Fruit fly (Drosophila melanogaster): ENCODE results near the gene CG7017.
A peak's percentile ranks its signal among the peaks of the same experiment; 100 is the strongest.

The CG7017 gene

DNA sequence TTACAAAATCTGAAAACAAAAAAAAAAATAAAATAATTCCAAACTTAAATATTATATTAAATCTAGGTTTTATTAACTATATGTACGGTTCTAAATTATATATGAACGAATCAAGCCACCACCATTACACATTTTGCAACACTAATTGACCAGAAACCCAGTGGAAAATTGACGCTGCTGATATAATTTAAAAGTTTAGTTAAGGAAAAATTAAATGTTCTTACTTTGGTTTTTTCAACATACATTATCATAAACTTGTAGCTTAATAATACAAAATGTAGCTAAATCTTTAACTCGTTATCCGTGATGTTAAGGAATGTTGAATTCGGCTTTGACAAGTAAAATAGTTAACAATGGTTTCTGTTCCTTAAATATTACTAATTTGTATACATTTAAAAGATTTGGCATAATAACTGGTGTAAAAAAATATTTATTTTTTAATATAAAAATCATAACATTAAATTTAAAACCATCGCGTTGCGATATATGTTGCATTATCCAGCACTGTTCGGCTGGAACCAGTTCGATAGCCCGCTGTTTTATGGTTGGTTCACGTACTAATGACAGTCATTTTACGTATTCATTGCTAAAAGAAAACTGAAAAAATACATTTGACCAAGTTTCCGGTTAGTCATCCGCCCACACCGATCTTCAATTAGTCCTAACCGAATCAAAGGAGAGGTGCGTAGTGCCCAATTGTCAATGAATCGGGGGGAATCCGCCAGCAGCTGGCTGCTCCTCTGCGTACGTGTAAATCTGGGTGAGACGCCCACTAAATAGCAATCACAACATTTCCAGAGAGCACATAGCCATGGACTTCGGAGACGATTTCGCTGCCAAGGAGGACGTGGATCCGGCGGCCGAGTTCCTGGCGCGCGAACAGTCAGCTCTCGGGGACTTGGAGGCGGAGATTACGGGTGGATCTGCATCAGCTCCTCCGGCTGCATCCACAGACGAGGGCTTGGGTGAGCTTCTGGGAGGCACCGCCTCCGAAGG lies 30.4 kb upstream of the CG7017 start (continued):
- TF ChIP-seq zf30C (GFP tag; optimal IDR thresholded peaks at IDR 0.05) (no peak), CG10366 (GFP tag; IDR thresholded peaks at IDR 0.05) (peak; percentile 27), HLH4C (GFP tag; IDR thresholded peaks at IDR 0.05; ENCODE audit: partially characterized antibody) (peak; percentile 59; the same call in 1 of the 3 replicates), ftz-f1 (GFP tag; optimal IDR thresholded peaks at IDR 0.05) (no peak), CG17829 (tag; optimal IDR thresholded peaks at IDR 0.05) (peak; percentile 34), CG4360 (GFP tag; IDR thresholded peaks at IDR 0.05) (no peak), vnd (GFP tag; IDR thresholded peaks at IDR 0.05; ENCODE audit: partially characterized antibody) (peak; percentile 54; the same call in 2 of the 3 replicates), HLH54F (GFP tag; optimal IDR thresholded peaks at IDR 0.05) (no peak), CG4730 (GFP tag; IDR thresholded peaks at IDR 0.05) (peak; percentile 48; the same call in 1 of the 2 replicates), CG18619 (GFP tag; optimal IDR thresholded peaks at IDR 0.05) (peak; percentile 53), CG33557 (GFP tag; optimal IDR thresholded peaks at IDR 0.05) (peak; percentile 39), Doc3 (GFP tag; IDR thresholded peaks at IDR 0.05; ENCODE audit: partially characterized antibody) (peak; percentile 52), ewg (GFP tag; optimal IDR thresholded peaks at IDR 0.05) (peak; percentile 25), Abd-B (GFP tag; optimal IDR thresholded peaks at IDR 0.05) (peak; percentile 48), HmgD (GFP tag; optimal IDR thresholded peaks at IDR 0.05) (no peak), insv (GFP tag; optimal IDR thresholded peaks at IDR 0.05) (peak in 1 of 2 experiments; percentile 23), Chrac-16 (GFP tag; optimal IDR thresholded peaks at IDR 0.05) (peak; percentile 53), Mad (GFP tag; optimal IDR thresholded peaks at IDR 0.05) (no peak), CG4282 (GFP tag; optimal IDR thresholded peaks at IDR 0.05) (no peak), trh (GFP tag; optimal IDR thresholded peaks at IDR 0.05) (peak; percentile 3), CG10654 (GFP tag; optimal IDR thresholded peaks at IDR 0.05) (peak; percentile 8), CG3847 (GFP tag; IDR thresholded peaks at IDR 0.05) (peak; percentile 66), CG9932 (GFP tag; IDR thresholded peaks at IDR 0.05) (peak; percentile 85), CG9437 (GFP tag; optimal IDR thresholded peaks at IDR 0.05) (peak; percentile 97), caup (GFP tag; optimal IDR thresholded peaks at IDR 0.05; ENCODE audit: severe bottlenecking) (peak; percentile 61), h (optimal IDR thresholded peaks at IDR 0.05) (no peak), CG9609 (GFP tag; optimal IDR thresholded peaks at IDR 0.05) (no peak), lbe (GFP tag; optimal IDR thresholded peaks at IDR 0.05) (peak; percentile 37), Mes4 (GFP tag; optimal IDR thresholded peaks at IDR 0.05) (no peak), lov (optimal IDR thresholded peaks at IDR 0.05) (no peak), lov (GFP tag; IDR thresholded peaks at IDR 0.05) (0 out of 3 replicates have a peak, but pooled peaks have one; percentile 42), chinmo (GFP tag; IDR thresholded peaks at IDR 0.05; ENCODE audit: partially characterized antibody) (no peak), CG14667 (GFP tag; IDR thresholded peaks at IDR 0.05) (peak; percentile 62), wor (GFP tag; IDR thresholded peaks at IDR 0.05) (peak; percentile 34; the same call in 1 of the 2 replicates), sima (GFP tag; optimal IDR thresholded peaks at IDR 0.05) (no peak), Dbx (GFP tag; IDR thresholded peaks at IDR 0.05) (peak; percentile 24; the same call in 2 of the 3 replicates), CG7357 (GFP tag; IDR thresholded peaks at IDR 0.05) (no peak; the same call in 2 of the 3 replicates), CG34422 (GFP tag; IDR thresholded peaks at IDR 0.05) (peak; percentile 80), CG17361 (GFP tag; IDR thresholded peaks at IDR 0.05) (peak; percentile 80), CG11695 (GFP tag; IDR thresholded peaks at IDR 0.05) (peak; percentile 49; the same call in 2 of the 3 replicates), hbn (GFP tag; IDR thresholded peaks at IDR 0.05; ENCODE audit: partially characterized antibody) (peak; percentile 60; the same call in 1 of the 2 replicates), CG1603 (tag; optimal IDR thresholded peaks at IDR 0.05) (peak; percentile 6), lola (GFP tag; optimal IDR thresholded peaks at IDR 0.05) (peak in 1 of 3 experiments; percentile 53), CG18764 (GFP tag; optimal IDR thresholded peaks at IDR 0.05) (no peak), CG12071 (GFP tag; optimal IDR thresholded peaks at IDR 0.05) (no peak), CG15073 (GFP tag; optimal IDR thresholded peaks at IDR 0.05) (no peak), CG10209 (GFP tag; optimal IDR thresholded peaks at IDR 0.05) (peak; percentile 57), CTCF (GFP tag; optimal IDR thresholded peaks at IDR 0.05) (no peak)

Measured in whole organism, embryonic.